Fruit fly (Drosophila melanogaster) whole organism, embryonic: ENCODE measurements around the gene Fbxl7.
A peak's percentile ranks its signal among the peaks of the same experiment; 100 is the strongest.

Source experiments
- ATbp ChIP-seq: fragments of 200-800 bp; sonication (Bioruptor generic); optimal IDR thresholded peaks from 2 replicates; lab custom pipeline; 2017; ENCODE audit warnings: missing biosample characterization, mild to moderate bottlenecking, missing genetic modification characterization, missing genetic modification reagents
- Awh ChIP-seq: fragments of 200-800 bp; sonication (Bioruptor generic); IDR thresholded peaks from 2 replicates; pipeline ENCODE4, ENCODE4 v1.3.6; 2022; ENCODE audit warnings: missing biosample characterization, missing genetic modification characterization
- CG11093 ChIP-seq: fragments of 200-800 bp; sonication (Bioruptor generic); IDR thresholded peaks from 3 replicates; pipeline ENCODE4 v1.3.6; 2022; ENCODE audit warnings: missing biosample characterization, missing genetic modification characterization
- CG11504 ChIP-seq: fragments of 200-800 bp; sonication (Bioruptor generic); optimal IDR thresholded peaks from 3 replicates; lab custom pipeline; 2019; ENCODE audit warnings: missing biosample characterization, mild to moderate bottlenecking, missing genetic modification characterization, moderate library complexity
- CG12104 ChIP-seq: fragments of 200-800 bp; sonication (Bioruptor generic); optimal IDR thresholded peaks from 3 replicates; lab custom pipeline; 2016; ENCODE audit warnings: missing biosample characterization, missing genetic modification characterization
- CG12769 ChIP-seq: fragments of 200-800 bp; sonication (Bioruptor generic); optimal IDR thresholded peaks from 2 replicates; lab custom pipeline; 2019; ENCODE audit warnings: missing biosample characterization, mild to moderate bottlenecking, missing genetic modification characterization, moderate library complexity
- CG16815 ChIP-seq: fragments of 200-800 bp; sonication (Bioruptor generic); optimal IDR thresholded peaks from 3 replicates; lab custom pipeline; 2017; ENCODE audit warnings: missing biosample characterization, mild to moderate bottlenecking, missing genetic modification characterization
- CG17829 ChIP-seq: fragments of 200-800 bp; optimal IDR thresholded peaks from 2 replicates; lab custom pipeline; 2019; ENCODE audit warnings: missing biosample characterization, mild to moderate bottlenecking, missing genetic modification characterization, moderate library complexity
- CG18599 ChIP-seq: fragments of 200-800 bp; sonication (Bioruptor generic); optimal IDR thresholded peaks from 3 replicates; lab custom pipeline; 2017; ENCODE audit warnings: missing biosample characterization, missing genetic modification characterization, mild to moderate bottlenecking, moderate library complexity, missing genetic modification reagents
- CG2199 ChIP-seq: fragments of 200-800 bp; sonication (Bioruptor generic); IDR thresholded peaks from 3 replicates; pipeline ENCODE4 v1.3.6; 2022; ENCODE audit warnings: missing biosample characterization, missing genetic modification characterization
- CG2889 ChIP-seq: fragments of 200-800 bp; sonication (Bioruptor generic); IDR thresholded peaks from 3 replicates; pipeline ENCODE4 v1.3.6; 2022; ENCODE audit warnings: missing biosample characterization, missing genetic modification characterization
- CG3726 ChIP-seq: fragments of 200-800 bp; sonication (Bioruptor generic); IDR thresholded peaks from 3 replicates; pipeline ENCODE4, ENCODE4 v1.3.6; 2022; ENCODE audit warnings: missing biosample characterization, missing genetic modification characterization
- CG5180 ChIP-seq: fragments of 200-800 bp; sonication (Bioruptor generic); optimal IDR thresholded peaks from 3 replicates; lab custom pipeline; 2017; ENCODE audit warnings: missing biosample characterization, missing genetic modification characterization, mild to moderate bottlenecking, moderate library complexity, missing genetic modification reagents
- CG6813 ChIP-seq: fragments of 200-800 bp; sonication (Bioruptor generic); optimal IDR thresholded peaks from 2 replicates; lab custom pipeline; 2017; ENCODE audit warnings: missing biosample characterization, missing genetic modification characterization, mild to moderate bottlenecking, moderate library complexity, missing genetic modification reagents
- CG8765 ChIP-seq: fragments of 200-800 bp; sonication (Bioruptor generic); IDR thresholded peaks from 2 replicates; pipeline ENCODE4 v1.3.6; 2022; ENCODE audit warnings: missing biosample characterization, missing genetic modification characterization
- CG8944 ChIP-seq: fragments of 200-800 bp; sonication (Bioruptor generic); optimal IDR thresholded peaks from 3 replicates; lab custom pipeline; 2016; ENCODE audit warnings: missing biosample characterization, missing genetic modification characterization
- Dip3 ChIP-seq: fragments of 200-800 bp; sonication (Bioruptor generic); optimal IDR thresholded peaks from 3 replicates; lab custom pipeline; 2016; ENCODE audit warnings: missing biosample characterization, missing genetic modification characterization
- Ets65A ChIP-seq: fragments of 200-800 bp; sonication (Bioruptor generic); peaks from one replicate; lab custom pipeline; 2016; ENCODE audit warnings: missing biosample characterization, missing genetic modification characterization
- HmgD ChIP-seq: fragments of 200-800 bp; sonication (Bioruptor generic); optimal IDR thresholded peaks from 3 replicates; lab custom pipeline; 2016; ENCODE audit warnings: missing biosample characterization, missing genetic modification characterization
- Med ChIP-seq: fragments of 200-800 bp; sonication (Bioruptor generic); peaks from one replicate; lab custom pipeline; 2016; ENCODE audit warnings: missing biosample characterization, missing genetic modification characterization, mild to moderate bottlenecking, inconsistent platforms, moderate library complexity
- NC2α ChIP-seq: fragments of 200-800 bp; sonication (Bioruptor generic); optimal IDR thresholded peaks from 2 replicates; lab custom pipeline; 2016; ENCODE audit warnings: missing biosample characterization, missing genetic modification characterization
- Xbp1 ChIP-seq: fragments of 200-800 bp; sonication (Bioruptor generic); optimal IDR thresholded peaks from 3 replicates; lab custom pipeline; 2016; ENCODE audit warnings: missing biosample characterization, mild to moderate bottlenecking, missing genetic modification characterization
- abd-A ChIP-seq: fragments of 200-800 bp; sonication (Bioruptor generic); optimal IDR thresholded peaks from 3 replicates; lab custom pipeline; 2019; ENCODE audit warnings: missing biosample characterization, mild to moderate bottlenecking, missing genetic modification characterization, moderate library complexity
- ase ChIP-seq: fragments of 200-800 bp; sonication (Bioruptor generic); IDR thresholded peaks from 3 replicates; pipeline ENCODE4 v1.3.6; 2022; ENCODE audit warnings: missing biosample characterization, missing genetic modification characterization
- chm ChIP-seq: fragments of 200-800 bp; sonication (Bioruptor generic); IDR thresholded peaks from 2 replicates; pipeline ENCODE4 v1.3.6; 2022; ENCODE audit warnings: missing biosample characterization, missing genetic modification characterization
- crc ChIP-seq: fragments of 200-800 bp; sonication (Bioruptor generic); optimal IDR thresholded peaks from 2 replicates; lab custom pipeline; 2016; ENCODE audit warnings: missing biosample characterization, missing genetic modification characterization
- dmrt99B ChIP-seq: fragments of 200-800 bp; sonication (Bioruptor generic); optimal IDR thresholded peaks from 2 replicates; lab custom pipeline; 2018; ENCODE audit warnings: missing biosample characterization, mild to moderate bottlenecking, missing genetic modification characterization, moderate library complexity
- ems ChIP-seq: fragments of 200-800 bp; sonication (Bioruptor generic); optimal IDR thresholded peaks from 3 replicates; lab custom pipeline; 2016; ENCODE audit warnings: missing biosample characterization, missing genetic modification characterization
- eve ChIP-seq, 2 experiments: fragments of >200 bp; optimal IDR thresholded peaks; 2 replicates each; lab custom pipeline; 2017; ENCODE audit warnings: missing biosample characterization in 2 of 2, missing genetic modification characterization in 2 of 2
- fd102C ChIP-seq: fragments of 200-800 bp; sonication (Bioruptor generic); optimal IDR thresholded peaks from 2 replicates; lab custom pipeline; 2018; ENCODE audit warnings: missing biosample characterization, mild to moderate bottlenecking, missing genetic modification characterization, moderate library complexity
- gcm ChIP-seq: fragments of 200-800 bp; sonication (Bioruptor generic); optimal IDR thresholded peaks from 2 replicates; lab custom pipeline; 2019; ENCODE audit warnings: missing biosample characterization, mild to moderate bottlenecking, missing genetic modification characterization, moderate library complexity
- gro ChIP-seq: fragments of 200-800 bp; sonication (Bioruptor generic); optimal IDR thresholded peaks from 2 replicates; lab custom pipeline; 2016; ENCODE audit warnings: missing biosample characterization, missing genetic modification characterization
- gsb-n ChIP-seq: fragments of 200-800 bp; sonication (Bioruptor generic); optimal IDR thresholded peaks from 3 replicates; lab custom pipeline; 2018; ENCODE audit warnings: missing biosample characterization, mild to moderate bottlenecking, missing genetic modification characterization
- h ChIP-seq: fragments of >200 bp; optimal IDR thresholded peaks from 2 replicates; lab custom pipeline; 2017
- her ChIP-seq: fragments of 200-800 bp; sonication (Bioruptor generic); optimal IDR thresholded peaks from 2 replicates; lab custom pipeline; 2016; ENCODE audit warnings: missing biosample characterization, missing genetic modification characterization
- knrl ChIP-seq: fragments of 200-800 bp; sonication (Bioruptor generic); IDR thresholded peaks from 3 replicates; pipeline ENCODE4 v1.3.6; 2022; ENCODE audit warnings: missing biosample characterization, missing genetic modification characterization; ENCODE audit not compliant: partially characterized antibody
- lilli ChIP-seq: fragments of 200-800 bp; sonication (Bioruptor generic); optimal IDR thresholded peaks from 3 replicates; lab custom pipeline; 2016; ENCODE audit warnings: missing biosample characterization, missing genetic modification characterization
- maf-S ChIP-seq: fragments of 200-800 bp; sonication (Bioruptor generic); optimal IDR thresholded peaks from 2 replicates; lab custom pipeline; 2016; ENCODE audit warnings: missing biosample characterization, missing genetic modification characterization
- nmo ChIP-seq: fragments of 200-800 bp; sonication (Bioruptor generic); optimal IDR thresholded peaks from 2 replicates; lab custom pipeline; 2018; ENCODE audit warnings: missing biosample characterization, mild to moderate bottlenecking, missing genetic modification characterization, moderate library complexity
- oc ChIP-seq: fragments of 200-800 bp; sonication (Bioruptor generic); optimal IDR thresholded peaks from 2 replicates; lab custom pipeline; 2018; ENCODE audit warnings: missing biosample characterization, mild to moderate bottlenecking, missing genetic modification characterization, moderate library complexity
- pan ChIP-seq, 4 experiments: fragments of >200 bp in 3 of 4; fragments of 200-800 bp in 1 of 4; sonication (Bioruptor generic) in 1 of 4; optimal IDR thresholded peaks in 3 of 4; IDR thresholded peaks in 1 of 4; 2 replicates each; pipeline versions ENCODE4 v1.3.6 to Lab custom; 2017 to 2022; ENCODE audit warnings: missing biosample characterization in 2 of 4, missing genetic modification characterization in 2 of 4, mixed read lengths in 1 of 4
- sd ChIP-seq: fragments of 200-800 bp; sonication (Bioruptor generic); optimal IDR thresholded peaks from 3 replicates; lab custom pipeline; 2018; ENCODE audit warnings: missing biosample characterization, mild to moderate bottlenecking, missing genetic modification characterization, moderate library complexity
- sens-2 ChIP-seq: fragments of 200-800 bp; sonication (Bioruptor generic); IDR thresholded peaks from 2 replicates; pipeline ENCODE4 v1.3.6; 2022; ENCODE audit warnings: missing biosample characterization, missing genetic modification characterization
- sisA ChIP-seq: fragments of 200-800 bp; sonication (Bioruptor generic); IDR thresholded peaks from 2 replicates; pipeline ENCODE4 v1.3.6; 2022; ENCODE audit warnings: missing biosample characterization, missing genetic modification characterization
- sna ChIP-seq: fragments of 200-800 bp; sonication (Bioruptor generic); IDR thresholded peaks from 2 replicates; pipeline ENCODE4 v1.3.6; 2022; ENCODE audit warnings: missing biosample characterization, missing genetic modification characterization; ENCODE audit not compliant: partially characterized antibody
- so ChIP-seq: fragments of 200-800 bp; sonication (Bioruptor generic); IDR thresholded peaks from 3 replicates; pipeline ENCODE4 v1.3.6; 2022; ENCODE audit warnings: missing biosample characterization, missing genetic modification characterization
- usp ChIP-seq: fragments of >200 bp; optimal IDR thresholded peaks from 2 replicates; lab custom pipeline; 2017; ENCODE audit warnings: missing biosample characterization, missing genetic modification characterization
- vvl ChIP-seq: fragments of 200-800 bp; sonication (Bioruptor generic); IDR thresholded peaks from 2 replicates; pipeline ENCODE4 v1.3.6; 2022; ENCODE audit warnings: missing biosample characterization, missing genetic modification characterization

The Fbxl7 gene

dm6 chr3R:15927172-15927571 lies 6.5 kb downstream of the Fbxl7 start (continued):
- TF ChIP-seq CG17829 (tag; lab: Kevin White, UChicago) (peak; percentile 12), NC2α (GFP tag; lab: Kevin White, UChicago) (no peak), CG16815 (GFP tag; lab: Kevin White, UChicago) (no peak), dmrt99B (tag; lab: Kevin White, UChicago) (peak; percentile 61), nmo (peak; percentile 40), CG3726 (GFP tag; lab: Robert Waterston, UW) (no peak), knrl (GFP tag; lab: Robert Waterston, UW) (no peak), CG11093 (GFP tag; lab: Robert Waterston, UW) (no peak), eve (GFP tag; optimal IDR thresholded peaks at IDR 0.05; lab: Kevin White, UChicago) (no peak), crc (no peak), usp (GFP tag; lab: Kevin White, UChicago) (no peak), CG8944 (GFP tag; lab: Kevin White, UChicago) (no peak), gsb-n (tag; lab: Kevin White, UChicago) (no peak), so (no peak), h (no peak), her (GFP tag; lab: Kevin White, UChicago) (no peak), HmgD (no peak), lilli (peak; percentile 28), gcm (GFP tag; lab: Kevin White, UChicago) (no peak), CG5180 (GFP tag; lab: Kevin White, UChicago) (no peak), CG12104 (no peak), pan (optimal IDR thresholded peaks at IDR 0.05; lab: Kevin White, UChicago) (no peak), pan (GFP tag; optimal IDR thresholded peaks at IDR 0.05 in 1 of 2, IDR thresholded peaks at IDR 0.05 in 1 of 2) (no peak)

dm6 chr3R:15928127-15928526 lies 7.4 kb downstream of the Fbxl7 start:
- TF ChIP-seq CG6813 (GFP tag; lab: Kevin White, UChicago), result no peak
- TF ChIP-seq oc, result peak; percentile 9
- TF ChIP-seq gsb-n (tag; lab: Kevin White, UChicago), result peak; percentile 22
- TF ChIP-seq vvl (GFP tag; lab: Robert Waterston, UW), result peak; percentile 89
- peak; percentile 22; the same call in 1 of the 2 replicates for TF ChIP-seq Awh (GFP tag; lab: Robert Waterston, UW)
- TF ChIP-seq ems (GFP tag; lab: Kevin White, UChicago), result no peak
- peak; percentile 84 for TF ChIP-seq abd-A
- TF ChIP-seq sd, result peak; percentile 32
- TF ChIP-seq CG12769, result peak; percentile 71

DNA sequence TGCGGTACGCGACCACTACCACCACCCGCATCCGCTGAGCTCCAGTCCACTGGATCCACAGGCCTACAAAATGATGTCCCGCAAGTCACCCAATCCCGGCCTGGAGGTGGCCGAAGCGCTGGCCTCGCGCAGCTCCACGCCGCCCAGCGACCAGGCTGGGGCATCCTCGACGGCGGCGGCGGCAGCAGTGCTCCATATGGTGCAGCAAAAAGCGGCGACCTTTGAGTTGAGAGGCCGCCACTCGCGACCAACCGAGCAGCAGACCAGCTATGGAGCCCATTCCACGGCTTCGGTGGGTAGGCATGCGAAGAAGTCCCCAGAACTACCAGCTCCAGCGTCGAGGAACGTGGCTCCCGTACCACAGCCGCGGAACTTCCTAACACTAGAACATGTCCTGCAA lies 9.4 kb downstream of the Fbxl7 start:
- TF ChIP-seq Med (GFP tag; lab: Kevin White, UChicago), result peak; percentile 54
- no peak for TF ChIP-seq gro (GFP tag; lab: Kevin White, UChicago)
- peak; percentile 55 for TF ChIP-seq Ets65A (GFP tag; lab: Kevin White, UChicago)
- 0 out of 2 replicates have a peak, but pooled peaks have one; percentile 23 for TF ChIP-seq sisA
- TF ChIP-seq maf-S (GFP tag; lab: Kevin White, UChicago), result no peak

DNA sequence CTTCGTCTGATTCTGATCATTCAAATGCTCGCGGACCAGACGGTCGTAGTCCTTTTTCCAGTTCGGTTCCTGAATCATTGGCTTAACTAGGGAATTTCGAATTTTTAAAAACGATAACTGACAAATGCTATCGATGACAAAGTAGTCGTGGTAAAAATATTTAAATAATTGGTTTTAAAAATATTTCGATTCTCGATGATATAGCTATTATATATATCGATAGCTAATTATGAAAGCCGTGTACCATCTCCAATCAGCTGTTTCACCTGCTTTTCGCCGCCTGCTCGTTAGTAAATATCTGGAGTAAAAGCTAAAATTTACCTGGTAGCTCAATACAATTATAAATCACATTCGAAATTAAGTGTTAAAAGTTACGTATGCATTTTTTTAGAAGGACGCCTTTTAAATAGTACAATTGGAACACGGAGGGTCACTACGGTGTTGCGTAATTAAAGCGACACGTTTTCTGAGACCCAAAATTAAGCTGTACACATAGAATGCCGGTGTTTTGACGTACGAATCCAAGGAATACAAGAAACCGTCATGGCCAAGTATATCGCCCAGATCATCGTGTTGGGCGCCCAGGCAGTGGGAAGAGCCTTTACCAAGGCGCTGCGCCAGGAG lies 13.0 kb downstream of the Fbxl7 start, which contains the start of the genes CG5478 and blp:
Gene CG5478 (minus strand): TSS at position 126 of the 624 bp plus-strand sequence.
Gene blp (plus strand): TSS at position 239 of the 624 bp plus-strand sequence.
- TF ChIP-seq CG2889 (GFP tag; lab: Robert Waterston, UW) (no peak), ATbp (GFP tag; lab: Kevin White, UChicago) (no peak), sens-2 (GFP tag; lab: Robert Waterston, UW) (no peak), chm (GFP tag; lab: Robert Waterston, UW) (no peak), CG2199 (no peak), fd102C (GFP tag; lab: Kevin White, UChicago) (no peak), CG8765 (GFP tag; lab: Robert Waterston, UW) (no peak), CG11504 (tag; lab: Kevin White, UChicago) (no peak), sna (GFP tag; lab: Robert Waterston, UW) (peak; percentile 87), Dip3 (GFP tag; lab: Kevin White, UChicago) (no peak), ase (GFP tag; lab: Robert Waterston, UW) (no peak), Xbp1 (GFP tag; lab: Kevin White, UChicago) (no peak), CG18599 (GFP tag; lab: Kevin White, UChicago) (no peak)
